Worm (Caenorhabditis elegans): Measurements from ENCODE around the gene grsp-3.

grsp-3 gene

ce11 chrIV:7084632-7085160, 47.0 kb downstream of the grsp-3 start, which contains the start of gene rps-4:
Gene rps-4, minus strand, starts transcription at chrIV:7084682.
- peak; percentile 80 for TF ChIP-seq dsc-1 (tag; optimal IDR thresholded peaks at IDR 0.05)
- peak; percentile 45 for TF ChIP-seq zip-4 (GFP tag; optimal IDR thresholded peaks at IDR 0.05)
- no peak for TF ChIP-seq nhr-12 (tag; optimal IDR thresholded peaks at IDR 0.05)
- peak; percentile 81 for TF ChIP-seq snpc-4 (tag; optimal IDR thresholded peaks at IDR 0.05)
- TF ChIP-seq aly-2 (tag; optimal IDR thresholded peaks at IDR 0.05) = peak; percentile 23
- no peak for TF ChIP-seq aha-1 (tag; optimal IDR thresholded peaks at IDR 0.05)
- no peak for TF ChIP-seq ets-5 (GFP tag; IDR thresholded peaks at IDR 0.05)
- peak; percentile 93 for TF ChIP-seq nhr-20 (tag; optimal IDR thresholded peaks at IDR 0.05)
- no peak for TF ChIP-seq nhr-84 (tag; optimal IDR thresholded peaks at IDR 0.05)
- peak; percentile 75 for TF ChIP-seq jun-1 (tag; optimal IDR thresholded peaks at IDR 0.05)
- peak; percentile 77 for TF ChIP-seq ceh-88 (GFP tag; IDR thresholded peaks at IDR 0.05)
- TF ChIP-seq alr-1 (tag; optimal IDR thresholded peaks at IDR 0.05; ENCODE audit: borderline replicate concordance) = no peak
- no peak for TF ChIP-seq nhr-28 (tag; optimal IDR thresholded peaks at IDR 0.05)
- no peak for TF ChIP-seq sptf-1 (tag; optimal IDR thresholded peaks at IDR 0.05)
- TF ChIP-seq sox-4 (tag; optimal IDR thresholded peaks at IDR 0.05) = peak; percentile 70
- TF ChIP-seq nhr-85 (tag) = peak; percentile 90
- no peak for TF ChIP-seq tlp-1 (tag; optimal IDR thresholded peaks at IDR 0.05)
- TF ChIP-seq pqm-1 (tag; optimal IDR thresholded peaks at IDR 0.05) = no peak
- TF ChIP-seq lin-35 (GFP tag; optimal IDR thresholded peaks at IDR 0.05) = peak; percentile 91 to 93
- peak; percentile 85 for TF ChIP-seq hpl-2 (GFP tag; optimal IDR thresholded peaks at IDR 0.05)
- peak; percentile 96 for TF ChIP-seq mep-1 (tag; optimal IDR thresholded peaks at IDR 0.05)
- peak; percentile 95 for TF ChIP-seq snu-23 (GFP tag; optimal IDR thresholded peaks at IDR 0.05)
- peak; percentile 65 for TF ChIP-seq nhr-11 (tag; optimal IDR thresholded peaks at IDR 0.05)
- no peak for TF ChIP-seq efl-3 (GFP tag; optimal IDR thresholded peaks at IDR 0.05)
- TF ChIP-seq ceh-82 (tag; optimal IDR thresholded peaks at IDR 0.05) = peak; percentile 74 to 95 (median 74)
- TF ChIP-seq ama-1 (optimal IDR thresholded peaks at IDR 0.05) = peak; percentile 19
- peak; percentile 68 for TF ChIP-seq pax-3 (tag; optimal IDR thresholded peaks at IDR 0.05)
- TF ChIP-seq lin-39 (tag; optimal IDR thresholded peaks at IDR 0.05) = peak; percentile 59
- peak; percentile 34; the same call in 1 of the 2 replicates for TF ChIP-seq unc-98 (GFP tag; IDR thresholded peaks at IDR 0.05)
- TF ChIP-seq nhr-71 (tag; optimal IDR thresholded peaks at IDR 0.05) = peak; percentile 95
- TF ChIP-seq fkh-8 (tag; optimal IDR thresholded peaks at IDR 0.05) = peak; percentile 90
- peak; percentile 65 for TF ChIP-seq F16B12.6 (tag; optimal IDR thresholded peaks at IDR 0.05)
- TF ChIP-seq ztf-4 (tag; optimal IDR thresholded peaks at IDR 0.05) = peak; percentile 54
- peak; percentile 81 for TF ChIP-seq unc-130 (tag; optimal IDR thresholded peaks at IDR 0.05)
- TF ChIP-seq Y116A8C.19 (tag; optimal IDR thresholded peaks at IDR 0.05; ENCODE audit: borderline replicate concordance) = no peak
- TF ChIP-seq fos-1 (tag; optimal IDR thresholded peaks at IDR 0.05) = peak; percentile 61
- TF ChIP-seq elt-2 (tag; optimal IDR thresholded peaks at IDR 0.05) = peak; percentile 75
- TF ChIP-seq lin-15B (tag; optimal IDR thresholded peaks at IDR 0.05) = peak; percentile 98
- TF ChIP-seq C04F5.9 (tag; optimal IDR thresholded peaks at IDR 0.05) = peak; percentile 62
- peak; percentile 92 for TF ChIP-seq skn-1 (tag; optimal IDR thresholded peaks at IDR 0.05)
- peak; percentile 72 for TF ChIP-seq sup-37 (GFP tag; optimal IDR thresholded peaks at IDR 0.05)
- TF ChIP-seq nhr-237 (tag; optimal IDR thresholded peaks at IDR 0.05) = peak; percentile 71
- TF ChIP-seq irx-1 (tag; optimal IDR thresholded peaks at IDR 0.05) = peak; percentile 78
- peak; percentile 80 for TF ChIP-seq grh-1 (GFP tag; IDR thresholded peaks at IDR 0.05)
- TF ChIP-seq lin-13 (GFP tag; optimal IDR thresholded peaks at IDR 0.05) = peak; percentile 86
- peak; percentile 95 for TF ChIP-seq C16A3.4 (tag; optimal IDR thresholded peaks at IDR 0.05)
- peak; percentile 51 for TF ChIP-seq mef-2 (tag; optimal IDR thresholded peaks at IDR 0.05)
- TF ChIP-seq rnt-1 (tag; optimal IDR thresholded peaks at IDR 0.05) = peak; percentile 94
- TF ChIP-seq dpl-1 (GFP tag; optimal IDR thresholded peaks at IDR 0.05) = peak; percentile 82 to 87 (median 83)
- TF ChIP-seq isw-1 (GFP tag; IDR thresholded peaks at IDR 0.05) = peak; percentile 90
- no peak for TF ChIP-seq ceh-63 (GFP tag; optimal IDR thresholded peaks at IDR 0.05)
- peak; percentile 92 for TF ChIP-seq nhr-47 (tag; optimal IDR thresholded peaks at IDR 0.05)
- TF ChIP-seq vab-15 (tag; optimal IDR thresholded peaks at IDR 0.05) = no peak
- TF ChIP-seq ceh-8 (GFP tag; optimal IDR thresholded peaks at IDR 0.05) = peak; percentile 74

Measured in whole organism, L1 larva.